Worm (Caenorhabditis elegans) whole organism, mixed stage, embryonic: Measurements from ENCODE around the gene K09F5.6.

Experiments used
- blmp-1 ChIP-seq: fragments of 150-350 bp; optimal IDR thresholded peaks from 2 replicates; lab custom pipeline; 2014; ENCODE audit warnings: missing biosample characterization, missing genetic modification characterization
- ceh-39 ChIP-seq: fragments of 150-350 bp; optimal IDR thresholded peaks from 2 replicates; lab custom pipeline; 2014; ENCODE audit warnings: missing biosample characterization, missing genetic modification characterization
- elt-3 ChIP-seq: fragments of 150-350 bp; optimal IDR thresholded peaks from 2 replicates; lab custom pipeline; 2014; ENCODE audit warnings: missing biosample characterization, missing genetic modification characterization
- lin-13 ChIP-seq: fragments of 150-350 bp; optimal IDR thresholded peaks from 2 replicates; lab custom pipeline; 2014; ENCODE audit warnings: missing biosample characterization, missing genetic modification characterization
- lsy-2 ChIP-seq: fragments of 150-350 bp; optimal IDR thresholded peaks from 2 replicates; lab custom pipeline; 2014; ENCODE audit warnings: missing biosample characterization, missing genetic modification characterization
- mep-1 ChIP-seq: fragments of 150-350 bp; optimal IDR thresholded peaks from 2 replicates; lab custom pipeline; 2017; ENCODE audit warnings: missing biosample characterization, missing genetic modification reagents, missing genetic modification characterization, inconsistent platforms
- nhr-12 ChIP-seq: fragments of 150-350 bp; optimal IDR thresholded peaks from 2 replicates; lab custom pipeline; 2014; ENCODE audit warnings: missing biosample characterization, missing genetic modification characterization
- nhr-28 ChIP-seq: fragments of 150-350 bp; optimal IDR thresholded peaks from 2 replicates; lab custom pipeline; 2014; ENCODE audit warnings: missing biosample characterization, missing genetic modification characterization
- pha-4 ChIP-seq: fragments of 150-350 bp; optimal IDR thresholded peaks from 2 replicates; lab custom pipeline; 2018; ENCODE audit warnings: missing biosample characterization, missing genetic modification reagents, missing genetic modification characterization
- snpc-4 ChIP-seq: fragments of 150-350 bp; optimal IDR thresholded peaks from 2 replicates; lab custom pipeline; 2014; ENCODE audit warnings: missing biosample characterization, missing genetic modification characterization
- unc-39 ChIP-seq: fragments of 150-350 bp; optimal IDR thresholded peaks from 2 replicates; lab custom pipeline; 2014; ENCODE audit warnings: missing biosample characterization, missing genetic modification characterization
- unc-62 ChIP-seq: fragments of 150-350 bp; optimal IDR thresholded peaks from 2 replicates; lab custom pipeline; 2014; ENCODE audit warnings: missing biosample characterization, missing genetic modification reagents, missing genetic modification characterization
- ztf-11 ChIP-seq: fragments of 150-350 bp; optimal IDR thresholded peaks from 2 replicates; lab custom pipeline; 2014; ENCODE audit warnings: missing biosample characterization, missing genetic modification characterization

DNA sequence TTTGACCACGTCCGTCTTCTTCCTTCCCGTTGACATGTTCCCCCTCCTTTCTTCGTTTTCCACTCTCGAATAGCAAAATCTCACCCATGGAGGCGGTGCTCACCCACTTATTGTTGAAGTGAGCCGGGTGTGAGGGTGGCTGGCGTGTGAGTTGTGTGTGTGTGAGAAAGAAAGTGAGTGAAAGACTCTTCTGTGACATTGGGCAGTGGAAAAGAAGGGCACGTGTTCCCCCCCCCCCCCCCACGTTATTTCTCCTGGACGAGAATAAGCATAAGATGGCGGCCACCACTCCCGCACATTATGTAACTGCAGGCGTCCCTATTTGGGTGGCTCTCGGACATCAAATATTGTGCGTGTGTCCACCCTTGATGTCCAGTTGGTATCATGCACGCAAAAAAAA lies 8.9 kb upstream of the K09F5.6 start:
- no peak for TF ChIP-seq unc-39 (tag; lab: Kevin White, UChicago)
- no peak for TF ChIP-seq ztf-11 (tag; lab: Kevin White, UChicago)
- no peak for TF ChIP-seq mep-1 (tag; lab: Kevin White, UChicago)
- TF ChIP-seq ceh-39 (tag; lab: Kevin White, UChicago), result no peak
- no peak for TF ChIP-seq blmp-1
- no peak for TF ChIP-seq lin-13 (tag; lab: Kevin White, UChicago)
- no peak for TF ChIP-seq lsy-2
- TF ChIP-seq snpc-4, result no peak
- TF ChIP-seq pha-4, result no peak
- TF ChIP-seq nhr-12 (tag; lab: Kevin White, UChicago), result no peak
- no peak for TF ChIP-seq elt-3
- TF ChIP-seq nhr-28 (tag; lab: Kevin White, UChicago), result no peak
- no peak for TF ChIP-seq unc-62
